Fruit fly (Drosophila melanogaster) whole organism, embryonic: Measurements from ENCODE around the gene ph-d.

ENCODE experiments used
- CG15514 ChIP-seq: fragments of 200-800 bp; sonication (Bioruptor generic); optimal IDR thresholded peaks from 3 replicates; lab custom pipeline; 2017; ENCODE audit warnings: missing biosample characterization, missing genetic modification characterization, mild to moderate bottlenecking, moderate library complexity, missing genetic modification reagents
- Hr78 ChIP-seq, 2 experiments: fragments of 200-800 bp in 1 of 2; fragments of >200 bp in 1 of 2; sonication (Bioruptor generic) in 1 of 2; optimal IDR thresholded peaks; 2 replicates each; lab custom pipeline; 2017 to 2019; ENCODE audit warnings: missing biosample characterization in 2 of 2, missing genetic modification characterization in 2 of 2, mild to moderate bottlenecking in 1 of 2, moderate library complexity in 1 of 2

- peak; percentile 53 for TF ChIP-seq CG15514 (GFP tag; lab: Kevin White, UChicago)
- peak in 1 of 2 experiments; percentile 15 for TF ChIP-seq Hr78 (GFP tag; optimal IDR thresholded peaks at IDR 0.05; lab: Kevin White, UChicago)
These were observed at the start of gene ph-d for dm6 chrX:2123013-2123964.
